Fruit fly (Drosophila melanogaster) whole organism, wandering third instar larva: Measurements from ENCODE around the gene UGP.

ENCODE experiments used
- Abd-B ChIP-seq: fragments of >200 bp; optimal IDR thresholded peaks from 2 replicates; lab custom pipeline; 2017; ENCODE audit warnings: missing biosample characterization, missing genetic modification characterization
- OdsH ChIP-seq: fragments of 200-800 bp; sonication (Bioruptor generic); optimal IDR thresholded peaks from 2 replicates; lab custom pipeline; 2016; ENCODE audit warnings: missing biosample characterization, mild to moderate bottlenecking, missing genetic modification characterization
- Rel ChIP-seq, 2 experiments: fragments of 200-800 bp; sonication (Bioruptor generic) in 1 of 2; optimal IDR thresholded peaks; 2 replicates in 1 of 2; 3 replicates in 1 of 2; lab custom pipeline; 2016 to 2019; ENCODE audit warnings: mild to moderate bottlenecking in 2 of 2, missing biosample characterization in 2 of 2, missing genetic modification characterization in 2 of 2, moderate library complexity in 1 of 2
- foxo ChIP-seq, 2 experiments: fragments of 200-800 bp; sonication (Bioruptor generic); optimal IDR thresholded peaks; 2 replicates in 1 of 2; 3 replicates in 1 of 2; lab custom pipeline; 2016 to 2017; ENCODE audit warnings: missing biosample characterization in 2 of 2, missing genetic modification characterization in 2 of 2
- fru ChIP-seq: fragments of 200-800 bp; sonication (Bioruptor generic); optimal IDR thresholded peaks from 3 replicates; lab custom pipeline; 2016; ENCODE audit warnings: missing biosample characterization, mild to moderate bottlenecking, missing genetic modification characterization
- h ChIP-seq: fragments of 200-800 bp; sonication (Bioruptor generic); optimal IDR thresholded peaks from 3 replicates; lab custom pipeline; 2016; ENCODE audit warnings: missing biosample characterization, mild to moderate bottlenecking, missing genetic modification characterization
- jim ChIP-seq: fragments of 175-275, 200-325 bp; sonication (Bioruptor generic); optimal IDR thresholded peaks from 2 replicates; lab custom pipeline; 2016; ENCODE audit warnings: missing biosample characterization, mild to moderate bottlenecking, missing genetic modification characterization
- psq ChIP-seq: fragments of 200-800 bp; sonication (Bioruptor generic); optimal IDR thresholded peaks from 3 replicates; lab custom pipeline; 2017; ENCODE audit warnings: missing biosample characterization, mild to moderate bottlenecking, missing genetic modification characterization, moderate library complexity
- usp ChIP-seq: fragments of >200 bp; optimal IDR thresholded peaks from 2 replicates; lab custom pipeline; 2017; ENCODE audit warnings: missing biosample characterization, missing genetic modification characterization

DNA sequence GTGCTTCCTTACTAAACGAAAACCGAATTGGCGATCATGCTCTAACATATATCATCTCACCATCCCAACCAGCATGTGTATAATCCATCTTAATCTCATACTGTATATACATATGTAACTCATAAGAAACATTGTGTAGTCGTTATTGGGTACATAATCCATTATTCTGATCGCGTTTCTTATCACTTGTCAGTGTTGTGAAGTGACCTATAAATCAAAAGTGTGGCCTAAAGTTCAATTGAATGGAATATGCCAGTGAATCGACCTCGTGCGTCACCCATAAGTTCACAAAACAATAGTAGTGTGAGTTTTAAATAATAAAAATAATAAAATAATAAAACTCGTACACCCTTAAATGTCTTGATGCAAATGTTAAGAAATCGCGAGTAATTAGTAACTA, 13.6 kb downstream of the UGP start:
- TF ChIP-seq usp (GFP tag; lab: Kevin White, UChicago) = no peak
- no peak for TF ChIP-seq psq
- no peak for TF ChIP-seq Abd-B (GFP tag; lab: Kevin White, UChicago)
- no peak for TF ChIP-seq foxo (GFP tag; optimal IDR thresholded peaks at IDR 0.05; lab: Kevin White, UChicago)
- no peak for TF ChIP-seq fru (GFP tag; lab: Kevin White, UChicago)
- TF ChIP-seq h (GFP tag; lab: Kevin White, UChicago) = no peak
- no peak for TF ChIP-seq OdsH (GFP tag; lab: Kevin White, UChicago)
- no peak for TF ChIP-seq jim (GFP tag; lab: Kevin White, UChicago)
- no peak for TF ChIP-seq Rel (GFP tag; optimal IDR thresholded peaks at IDR 0.05; lab: Kevin White, UChicago)
- no peak for TF ChIP-seq Rel (tag; optimal IDR thresholded peaks at IDR 0.05; lab: Kevin White, UChicago)
